Fruit fly (Drosophila melanogaster): ENCODE results near the gene CG14777.

Gene CG14777

dm6 chrX:1478276-1479122 lies 12.6 kb downstream of the CG14777 start, which contains the start of gene rush (continued):
- TF ChIP-seq odd (GFP tag; optimal IDR thresholded peaks at IDR 0.05) (no peak), CG10366 (GFP tag; IDR thresholded peaks at IDR 0.05) (peak; percentile 48), bab2 (GFP tag; optimal IDR thresholded peaks at IDR 0.05) (peak; percentile 16), stc (GFP tag; IDR thresholded peaks at IDR 0.05) (no peak), Optix (GFP tag; IDR thresholded peaks at IDR 0.05) (0 out of 3 replicates have a peak, but pooled peaks have one; percentile 7), Jarid2 (GFP tag; optimal IDR thresholded peaks at IDR 0.05) (no peak), Oaz (GFP tag; IDR thresholded peaks at IDR 0.05) (no peak), fu2 (GFP tag; optimal IDR thresholded peaks at IDR 0.05) (no peak), tap (tag; optimal IDR thresholded peaks at IDR 0.05) (no peak), BEAF-32 (GFP tag; optimal IDR thresholded peaks at IDR 0.05) (peak; percentile 53), grn (GFP tag; optimal IDR thresholded peaks at IDR 0.05) (no peak), Awh (GFP tag; IDR thresholded peaks at IDR 0.05) (no peak), CG6175 (GFP tag; IDR thresholded peaks at IDR 0.05) (0 out of 3 replicates have a peak, but pooled peaks have one; percentile 10), CG7745 (tag; optimal IDR thresholded peaks at IDR 0.05) (no peak), CrebB (tag; optimal IDR thresholded peaks at IDR 0.05) (no peak), ac (GFP tag; optimal IDR thresholded peaks at IDR 0.05) (no peak), Ada2b (GFP tag; IDR thresholded peaks at IDR 0.05) (no peak), ab (GFP tag; optimal IDR thresholded peaks at IDR 0.05) (no peak), CG2875 (GFP tag; optimal IDR thresholded peaks at IDR 0.05) (no peak), chif (GFP tag; optimal IDR thresholded peaks at IDR 0.05) (peak in 1 of 2 experiments; percentile 4), CG5180 (GFP tag; optimal IDR thresholded peaks at IDR 0.05) (no peak), amos (GFP tag; IDR thresholded peaks at IDR 0.05; ENCODE audit: partially characterized antibody) (0 out of 2 replicates have a peak, but pooled peaks have one; percentile 17), CG18599 (GFP tag; optimal IDR thresholded peaks at IDR 0.05) (peak; percentile 41), CG13287 (GFP tag; IDR thresholded peaks at IDR 0.05; ENCODE audit: partially characterized antibody) (peak; percentile 38; the same call in 1 of the 2 replicates), CG32767 (GFP tag; IDR thresholded peaks at IDR 0.05) (no peak), sens (GFP tag) (peak; percentile 59), CG10267 (tag; optimal IDR thresholded peaks at IDR 0.05) (peak; percentile 91), unc-4 (GFP tag; IDR thresholded peaks at IDR 0.05; ENCODE audit: partially characterized antibody) (no peak), CG15011 (GFP tag; optimal IDR thresholded peaks at IDR 0.05) (no peak), so (GFP tag; IDR thresholded peaks at IDR 0.05) (no peak), nmo (GFP tag; optimal IDR thresholded peaks at IDR 0.05) (peak; percentile 5), CG3065 (GFP tag; optimal IDR thresholded peaks at IDR 0.05) (no peak), cad (GFP tag; optimal IDR thresholded peaks at IDR 0.05) (no peak), bcd (GFP tag; optimal IDR thresholded peaks at IDR 0.05) (peak; percentile 50), CG14014 (GFP tag; IDR thresholded peaks at IDR 0.05) (peak; percentile 13; the same call in 1 of the 2 replicates), danr (GFP tag; IDR thresholded peaks at IDR 0.05) (no peak), Sin3A (optimal IDR thresholded peaks at IDR 0.05) (peak; percentile 58), pum (GFP tag; optimal IDR thresholded peaks at IDR 0.05) (peak; percentile 11), Bdp1 (GFP tag; optimal IDR thresholded peaks at IDR 0.05) (no peak), exex (tag; optimal IDR thresholded peaks at IDR 0.05) (no peak), CG6813 (GFP tag; optimal IDR thresholded peaks at IDR 0.05) (no peak), NC2α (GFP tag; optimal IDR thresholded peaks at IDR 0.05) (no peak), phol (tag; optimal IDR thresholded peaks at IDR 0.05) (peak; percentile 38), CG3163 (GFP tag; optimal IDR thresholded peaks at IDR 0.05) (peak; percentile 19), Oli (tag; optimal IDR thresholded peaks at IDR 0.05) (no peak), dmrt11E (tag; optimal IDR thresholded peaks at IDR 0.05) (no peak), CG12744 (GFP tag; optimal IDR thresholded peaks at IDR 0.05) (no peak), CG9609 (GFP tag; optimal IDR thresholded peaks at IDR 0.05) (no peak), CG34224 (GFP tag; IDR thresholded peaks at IDR 0.05; ENCODE audit: partially characterized antibody) (no peak)

Data from whole organism, embryonic.